Fruit fly (Drosophila melanogaster): ENCODE measurements around the gene disp.

The disp gene

DNA sequence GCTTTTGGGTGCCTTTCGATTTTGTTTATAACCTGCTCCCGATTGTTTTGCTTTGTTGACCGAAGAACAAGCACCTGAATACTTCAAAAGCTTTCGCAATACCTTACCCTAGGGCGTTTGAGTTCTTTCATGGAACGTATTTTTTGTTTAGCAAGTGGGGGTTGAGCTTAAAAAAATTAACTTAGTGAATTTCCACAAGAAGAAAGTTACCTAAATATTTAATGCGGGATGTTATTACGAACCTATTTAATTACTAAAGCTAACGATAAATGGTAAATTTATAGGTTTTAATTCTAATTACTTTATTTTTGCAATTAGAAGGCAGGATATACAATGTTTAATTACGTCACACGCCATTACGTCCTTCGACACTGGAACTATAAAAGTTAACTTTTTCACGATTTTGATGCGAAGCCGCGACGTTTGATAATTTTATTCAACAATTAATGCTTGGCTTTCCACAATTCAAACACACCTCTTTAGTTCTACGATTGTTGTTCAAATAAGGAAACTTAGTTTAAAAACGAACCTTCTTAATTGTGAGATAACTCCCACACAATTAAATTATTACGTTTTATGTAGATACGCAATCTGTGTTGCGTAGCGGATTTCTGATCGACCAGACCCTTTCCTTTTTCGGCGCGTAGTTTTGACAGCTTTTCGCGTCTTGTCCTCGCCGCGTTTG lies 5.2 kb upstream of the disp start (continued):
- TF ChIP-seq sob (GFP tag; IDR thresholded peaks at IDR 0.05) (peak; percentile 23; the same call in 1 of the 2 replicates), shn (GFP tag; optimal IDR thresholded peaks at IDR 0.05) (peak; percentile 7), CG7786 (GFP tag; optimal IDR thresholded peaks at IDR 0.05) (peak; percentile 21), CG15269 (tag; optimal IDR thresholded peaks at IDR 0.05) (peak; percentile 46), CG10267 (tag; optimal IDR thresholded peaks at IDR 0.05) (no peak), CG7271 (tag; optimal IDR thresholded peaks at IDR 0.05) (no peak), jumu (GFP tag; optimal IDR thresholded peaks at IDR 0.05) (peak; percentile 12), wdn (GFP tag; IDR thresholded peaks at IDR 0.05) (peak; percentile 62; the same call in 1 of the 2 replicates), CG3995 (GFP tag; optimal IDR thresholded peaks at IDR 0.05) (peak; percentile 13), jing (GFP tag; optimal IDR thresholded peaks at IDR 0.05) (no peak), YL-1 (GFP tag; optimal IDR thresholded peaks at IDR 0.05) (no peak), twi (tag; optimal IDR thresholded peaks at IDR 0.05) (no peak), pros (GFP tag; optimal IDR thresholded peaks at IDR 0.05) (no peak), ttk (GFP tag; IDR thresholded peaks at IDR 0.05) (no peak), CG4360 (GFP tag; IDR thresholded peaks at IDR 0.05) (no peak), dati (GFP tag; IDR thresholded peaks at IDR 0.05) (no peak), unc-4 (GFP tag; IDR thresholded peaks at IDR 0.05; ENCODE audit: partially characterized antibody) (no peak), CG1233 (GFP tag; optimal IDR thresholded peaks at IDR 0.05) (peak; percentile 44), hkb (optimal IDR thresholded peaks at IDR 0.05) (no peak), hkb (GFP tag; IDR thresholded peaks at IDR 0.05) (no peak), Gsc (GFP tag; IDR thresholded peaks at IDR 0.05) (no peak), Dbx (GFP tag; IDR thresholded peaks at IDR 0.05) (peak; percentile 28; the same call in 1 of the 3 replicates), sc (optimal IDR thresholded peaks at IDR 0.05) (no peak), sc (GFP tag; optimal IDR thresholded peaks at IDR 0.05) (no peak), CG2202 (tag; optimal IDR thresholded peaks at IDR 0.05) (no peak), CG9437 (GFP tag; optimal IDR thresholded peaks at IDR 0.05) (peak; percentile 89), Atf6 (GFP tag; IDR thresholded peaks at IDR 0.05) (peak; percentile 23; the same call in 1 of the 2 replicates), Ptx1 (GFP tag; IDR thresholded peaks at IDR 0.05) (no peak), Camta (GFP tag; optimal IDR thresholded peaks at IDR 0.05) (no peak), CG8290 (GFP tag; optimal IDR thresholded peaks at IDR 0.05) (no peak), CG8290 (tag; optimal IDR thresholded peaks at IDR 0.05) (peak in 1 of 2 experiments; percentile 48), CTCF (GFP tag; optimal IDR thresholded peaks at IDR 0.05) (no peak), Hsf (GFP tag; optimal IDR thresholded peaks at IDR 0.05) (peak; percentile 22), CG10209 (GFP tag; optimal IDR thresholded peaks at IDR 0.05) (peak; percentile 32), ato (GFP tag; IDR thresholded peaks at IDR 0.05; ENCODE audit: partially characterized antibody) (no peak), Sox100B (GFP tag; optimal IDR thresholded peaks at IDR 0.05) (peak; percentile 44), CG9609 (GFP tag; optimal IDR thresholded peaks at IDR 0.05) (peak; percentile 1), CG12659 (GFP tag; optimal IDR thresholded peaks at IDR 0.05) (peak; percentile 37), HHEX (GFP tag; optimal IDR thresholded peaks at IDR 0.05) (peak; percentile 16), Six4 (GFP tag; optimal IDR thresholded peaks at IDR 0.05) (no peak), CG15479 (GFP tag; optimal IDR thresholded peaks at IDR 0.05) (no peak), fd102C (GFP tag; optimal IDR thresholded peaks at IDR 0.05) (no peak), E2f1 (GFP tag; IDR thresholded peaks at IDR 0.05) (no peak), al (GFP tag; IDR thresholded peaks at IDR 0.05) (0 out of 2 replicates have a peak, but pooled peaks have one; percentile 7), Lim3 (GFP tag; IDR thresholded peaks at IDR 0.05) (no peak), lola (GFP tag; optimal IDR thresholded peaks at IDR 0.05) (no peak), CG18011 (GFP tag; optimal IDR thresholded peaks at IDR 0.05) (no peak), CG42726 (GFP tag; IDR thresholded peaks at IDR 0.05; ENCODE audit: partially characterized antibody) (no peak), fru (optimal IDR thresholded peaks at IDR 0.05) (no peak), CG3281 (GFP tag; optimal IDR thresholded peaks at IDR 0.05) (peak; percentile 67), CG32772 (GFP tag; IDR thresholded peaks at IDR 0.05) (no peak), CG15073 (GFP tag; optimal IDR thresholded peaks at IDR 0.05) (no peak)

Data from whole organism, embryonic.